Fruit fly (Drosophila melanogaster) whole organism, wandering third instar larva: Measurements from ENCODE around the gene Pi3K68D.

ENCODE experiments used
- Abd-B ChIP-seq: fragments of >200 bp; optimal IDR thresholded peaks from 2 replicates; lab custom pipeline; 2017; ENCODE audit warnings: missing biosample characterization, missing genetic modification characterization
- CG32264 ChIP-seq: fragments of 200-800 bp; sonication (Bioruptor generic); optimal IDR thresholded peaks from 2 replicates; lab custom pipeline; 2016; ENCODE audit warnings: missing biosample characterization, missing genetic modification characterization
- CG9705 ChIP-seq: fragments of 200-800 bp; sonication (Bioruptor generic); optimal IDR thresholded peaks from 2 replicates; lab custom pipeline; 2018; ENCODE audit warnings: missing biosample characterization, mild to moderate bottlenecking, missing genetic modification characterization
- CrebA ChIP-seq: fragments of 200-800 bp; sonication (Bioruptor generic); optimal IDR thresholded peaks from 2 replicates; lab custom pipeline; 2016; ENCODE audit warnings: missing biosample characterization, mild to moderate bottlenecking, missing genetic modification characterization, borderline replicate concordance
- Dfd ChIP-seq: fragments of >200 bp; optimal IDR thresholded peaks from 2 replicates; lab custom pipeline; 2017; ENCODE audit warnings: missing biosample characterization, missing genetic modification characterization
- Dif ChIP-seq: fragments of 200-275, 200-300 bp; sonication (Bioruptor generic); optimal IDR thresholded peaks from 2 replicates; lab custom pipeline; 2018; ENCODE audit warnings: missing biosample characterization, missing genetic modification characterization; ENCODE audit not compliant: partially characterized antibody
- GATAd ChIP-seq: sonication (Bioruptor generic); optimal IDR thresholded peaks from 2 replicates; lab custom pipeline; 2016; ENCODE audit warnings: missing biosample characterization, missing genetic modification characterization
- HLH106 ChIP-seq: fragments of 200-800 bp; optimal IDR thresholded peaks from 3 replicates; lab custom pipeline; 2019; ENCODE audit warnings: missing biosample characterization, mild to moderate bottlenecking, missing genetic modification characterization, moderate library complexity
- Hnf4 ChIP-seq: fragments of 200-800 bp; sonication (Bioruptor generic); optimal IDR thresholded peaks from 2 replicates; lab custom pipeline; 2016; ENCODE audit warnings: missing biosample characterization, mild to moderate bottlenecking, missing genetic modification characterization
- Hr78 ChIP-seq: fragments of >200 bp; optimal IDR thresholded peaks from 2 replicates; lab custom pipeline; 2017; ENCODE audit warnings: missing biosample characterization, missing genetic modification characterization
- Hr83 ChIP-seq: fragments of 200-300 bp; sonication (Bioruptor generic); optimal IDR thresholded peaks from 2 replicates; lab custom pipeline; 2016; ENCODE audit warnings: missing biosample characterization, mild to moderate bottlenecking, missing genetic modification characterization, moderate library complexity; ENCODE audit not compliant: poor library complexity, severe bottlenecking
- Jra ChIP-seq: sonication (Bioruptor generic); optimal IDR thresholded peaks from 2 replicates; lab custom pipeline; 2016; ENCODE audit warnings: missing biosample characterization, missing genetic modification characterization
- Mio ChIP-seq: sonication (Bioruptor generic); optimal IDR thresholded peaks from 2 replicates; lab custom pipeline; 2016; ENCODE audit warnings: missing biosample characterization, missing genetic modification characterization
- Myc ChIP-seq: fragments of >200 bp; optimal IDR thresholded peaks from 2 replicates; lab custom pipeline; 2017
- N ChIP-seq: fragments of >200 bp; optimal IDR thresholded peaks from 2 replicates; lab custom pipeline; 2018; ENCODE audit warnings: missing biosample characterization, missing external identifiers, missing genetic modification characterization
- OdsH ChIP-seq: fragments of 200-800 bp; sonication (Bioruptor generic); optimal IDR thresholded peaks from 2 replicates; lab custom pipeline; 2016; ENCODE audit warnings: missing biosample characterization, mild to moderate bottlenecking, missing genetic modification characterization
- Rel ChIP-seq, 2 experiments: fragments of 200-800 bp; sonication (Bioruptor generic) in 1 of 2; optimal IDR thresholded peaks; 2 replicates in 1 of 2; 3 replicates in 1 of 2; lab custom pipeline; 2016 to 2019; ENCODE audit warnings: mild to moderate bottlenecking in 2 of 2, missing biosample characterization in 2 of 2, missing genetic modification characterization in 2 of 2, moderate library complexity in 1 of 2
- Sp1 ChIP-seq: fragments of 200-800 bp; sonication (Bioruptor generic); optimal IDR thresholded peaks from 3 replicates; lab custom pipeline; 2019; ENCODE audit warnings: missing biosample characterization, mild to moderate bottlenecking, missing genetic modification characterization, moderate library complexity
- Vsx2 ChIP-seq: fragments of 200-300, 225-300 bp; sonication (Bioruptor generic); optimal IDR thresholded peaks from 2 replicates; lab custom pipeline; 2018; ENCODE audit warnings: missing biosample characterization, missing genetic modification characterization; ENCODE audit not compliant: partially characterized antibody
- br ChIP-seq: fragments of 200-800 bp; sonication (Bioruptor generic); optimal IDR thresholded peaks from 2 replicates; lab custom pipeline; 2016; ENCODE audit warnings: missing biosample characterization, missing genetic modification characterization
- brk ChIP-seq: fragments of 200-800 bp; sonication (Bioruptor generic); optimal IDR thresholded peaks from 2 replicates; lab custom pipeline; 2016; ENCODE audit warnings: missing biosample characterization, mild to moderate bottlenecking, missing genetic modification characterization
- dl ChIP-seq, 2 experiments: fragments of 175-275, 200-275 bp in 1 of 2; fragments of 200-275 bp in 1 of 2; sonication (Bioruptor generic); optimal IDR thresholded peaks; lab custom pipeline; 2018; ENCODE audit warnings: mild to moderate bottlenecking in 2 of 2, missing biosample characterization in 2 of 2, missing genetic modification characterization in 2 of 2, moderate library complexity in 2 of 2; ENCODE audit not compliant: partially characterized antibody in 2 of 2, insufficient read depth in 1 of 2
- dmrt93B ChIP-seq: fragments of 200-800 bp; sonication (Bioruptor generic); optimal IDR thresholded peaks from 2 replicates; lab custom pipeline; 2018; ENCODE audit warnings: missing biosample characterization, mild to moderate bottlenecking, missing genetic modification characterization
- dsf ChIP-seq: sonication (Bioruptor generic); optimal IDR thresholded peaks from 2 replicates; lab custom pipeline; 2016; ENCODE audit warnings: missing biosample characterization, missing genetic modification characterization, borderline replicate concordance
- ey ChIP-seq: fragments of 200-800 bp; sonication (Bioruptor generic); optimal IDR thresholded peaks from 2 replicates; lab custom pipeline; 2016; ENCODE audit warnings: missing biosample characterization, missing genetic modification characterization
- foxo ChIP-seq, 2 experiments: fragments of 200-800 bp; sonication (Bioruptor generic); optimal IDR thresholded peaks; 2 replicates in 1 of 2; 3 replicates in 1 of 2; lab custom pipeline; 2016 to 2017; ENCODE audit warnings: missing biosample characterization in 2 of 2, missing genetic modification characterization in 2 of 2
- fru ChIP-seq: fragments of 200-800 bp; sonication (Bioruptor generic); optimal IDR thresholded peaks from 3 replicates; lab custom pipeline; 2016; ENCODE audit warnings: missing biosample characterization, mild to moderate bottlenecking, missing genetic modification characterization
- h ChIP-seq: fragments of 200-800 bp; sonication (Bioruptor generic); optimal IDR thresholded peaks from 3 replicates; lab custom pipeline; 2016; ENCODE audit warnings: missing biosample characterization, mild to moderate bottlenecking, missing genetic modification characterization
- jim ChIP-seq: fragments of 175-275, 200-325 bp; sonication (Bioruptor generic); optimal IDR thresholded peaks from 2 replicates; lab custom pipeline; 2016; ENCODE audit warnings: missing biosample characterization, mild to moderate bottlenecking, missing genetic modification characterization
- lola ChIP-seq: fragments of >200 bp; optimal IDR thresholded peaks from 2 replicates; lab custom pipeline; 2017; ENCODE audit warnings: missing biosample characterization, missing genetic modification characterization
- pan ChIP-seq: fragments of >200 bp; optimal IDR thresholded peaks from 2 replicates; lab custom pipeline; 2017
- psq ChIP-seq: fragments of 200-800 bp; sonication (Bioruptor generic); optimal IDR thresholded peaks from 3 replicates; lab custom pipeline; 2017; ENCODE audit warnings: missing biosample characterization, mild to moderate bottlenecking, missing genetic modification characterization, moderate library complexity
- rgr ChIP-seq: fragments of 200-800 bp; sonication (Bioruptor generic); optimal IDR thresholded peaks from 3 replicates; lab custom pipeline; 2016; ENCODE audit warnings: missing biosample characterization, mild to moderate bottlenecking, missing genetic modification characterization
- sage ChIP-seq: fragments of 200-800 bp; sonication (Bioruptor generic); optimal IDR thresholded peaks from 2 replicates; lab custom pipeline; 2016; ENCODE audit warnings: missing biosample characterization, mild to moderate bottlenecking, missing genetic modification characterization
- sv ChIP-seq: fragments of 200-800 bp; sonication (Bioruptor generic); optimal IDR thresholded peaks from 3 replicates; lab custom pipeline; 2016; ENCODE audit warnings: missing biosample characterization, missing genetic modification characterization
- tai ChIP-seq: sonication (Bioruptor generic); optimal IDR thresholded peaks from 2 replicates; lab custom pipeline; 2016; ENCODE audit warnings: missing biosample characterization, missing genetic modification characterization
- usp ChIP-seq: fragments of >200 bp; optimal IDR thresholded peaks from 2 replicates; lab custom pipeline; 2017; ENCODE audit warnings: missing biosample characterization, missing genetic modification characterization
- woc ChIP-seq: sonication (Bioruptor generic); optimal IDR thresholded peaks from 2 replicates; lab custom pipeline; 2016; ENCODE audit warnings: missing biosample characterization, mild to moderate bottlenecking, missing genetic modification characterization

Gene Pi3K68D

dm6 chr3L:11831199-11831598 is 41.4 kb upstream of the Pi3K68D start:
- TF ChIP-seq brk (GFP tag; lab: Kevin White, UChicago): no peak
- no peak for TF ChIP-seq lola (GFP tag; lab: Kevin White, UChicago)
- TF ChIP-seq Jra (GFP tag; lab: Kevin White, UChicago): no peak
- no peak for TF ChIP-seq Abd-B
- TF ChIP-seq Rel (GFP tag; optimal IDR thresholded peaks at IDR 0.05; lab: Kevin White, UChicago): no peak
- TF ChIP-seq Rel (tag; optimal IDR thresholded peaks at IDR 0.05; lab: Kevin White, UChicago): no peak
- no peak for TF ChIP-seq dmrt93B (GFP tag; lab: Kevin White, UChicago)
- no peak for TF ChIP-seq sage (GFP tag; lab: Kevin White, UChicago)
- TF ChIP-seq jim: no peak
- TF ChIP-seq CrebA: no peak
- TF ChIP-seq Hr83 (GFP tag; lab: Kevin White, UChicago): no peak
- no peak for TF ChIP-seq woc (GFP tag; lab: Kevin White, UChicago)
- TF ChIP-seq sv: no peak
- TF ChIP-seq Myc: no peak

- TF ChIP-seq brk (GFP tag; lab: Kevin White, UChicago) (no peak), Vsx2 (GFP tag; lab: Kevin White, UChicago) (no peak), dmrt93B (GFP tag; lab: Kevin White, UChicago) (no peak), Hnf4 (no peak)
Observed at dm6 chr3L:11828730-11829129, 38.9 kb upstream of the Pi3K68D start, which contains the start of gene CG7264. Gene CG7264, plus strand, starts transcription at chr3L:11829030.

- TF ChIP-seq Rel (GFP tag; optimal IDR thresholded peaks at IDR 0.05; lab: Kevin White, UChicago) (no peak), Rel (tag; optimal IDR thresholded peaks at IDR 0.05; lab: Kevin White, UChicago) (peak; percentile 12), rgr (GFP tag; lab: Kevin White, UChicago) (peak; percentile 11), Sp1 (GFP tag; lab: Kevin White, UChicago) (no peak)
Observed at dm6 chr3L:11825560-11826153, 35.8 kb upstream of the Pi3K68D start, which contains the start of gene CG32095. Gene CG32095, minus strand, starts transcription at chr3L:11825732.

dm6 chr3L:11822446-11823334 is 32.9 kb upstream of the Pi3K68D start, which contains the start of gene RpL10Ab:
Gene RpL10Ab, plus strand, starts transcription at chr3L:11822851.
- TF ChIP-seq Hr78 (GFP tag; lab: Kevin White, UChicago) (no peak), dsf (GFP tag; lab: Kevin White, UChicago) (peak; percentile 18), pan (no peak), Dfd (GFP tag; lab: Kevin White, UChicago) (no peak), N (no peak), brk (GFP tag; lab: Kevin White, UChicago) (no peak), fru (GFP tag; lab: Kevin White, UChicago) (no peak), CG9705 (peak; percentile 53), Mio (no peak), h (GFP tag; lab: Kevin White, UChicago) (peak; percentile 67), woc (GFP tag; lab: Kevin White, UChicago) (no peak), HLH106 (tag; lab: Kevin White, UChicago) (peak; percentile 47), Rel (GFP tag; optimal IDR thresholded peaks at IDR 0.05; lab: Kevin White, UChicago) (no peak), Rel (tag; optimal IDR thresholded peaks at IDR 0.05; lab: Kevin White, UChicago) (peak; percentile 16), dmrt93B (GFP tag; lab: Kevin White, UChicago) (peak; percentile 62), OdsH (GFP tag; lab: Kevin White, UChicago) (peak; percentile 5), GATAd (GFP tag; lab: Kevin White, UChicago) (no peak), CG32264 (GFP tag; lab: Kevin White, UChicago) (no peak), Hr83 (GFP tag; lab: Kevin White, UChicago) (peak; percentile 96), rgr (GFP tag; lab: Kevin White, UChicago) (peak; percentile 73), Sp1 (GFP tag; lab: Kevin White, UChicago) (peak; percentile 60), Hnf4 (peak; percentile 71), ey (no peak), CrebA (no peak), lola (GFP tag; lab: Kevin White, UChicago) (no peak), usp (GFP tag; lab: Kevin White, UChicago) (no peak), Dif (no peak), Vsx2 (GFP tag; lab: Kevin White, UChicago) (no peak), sv (peak; percentile 5), dl (GFP tag; optimal IDR thresholded peaks at IDR 0.05; lab: Kevin White, UChicago; ENCODE audit: insufficient read depth in 1 of 2, partially characterized antibody in 2 of 2) (no peak), tai (GFP tag; lab: Kevin White, UChicago) (no peak), Jra (GFP tag; lab: Kevin White, UChicago) (peak; percentile 45), Abd-B (no peak), psq (GFP tag; lab: Kevin White, UChicago) (peak; percentile 45), sage (GFP tag; lab: Kevin White, UChicago) (peak; percentile 24), Myc (peak; percentile 65), foxo (GFP tag; optimal IDR thresholded peaks at IDR 0.05; lab: Kevin White, UChicago) (peak in 1 of 2 experiments; percentile 70), br (peak; percentile 54)
